Fruit fly (Drosophila melanogaster) whole organism, prepupa: ENCODE data around the gene CG1503.

Source experiments
- Blimp-1 ChIP-seq: fragments of 200-800 bp; sonication (Bioruptor generic); optimal IDR thresholded peaks from 3 replicates; lab custom pipeline; 2017; ENCODE audit warnings: missing biosample characterization, missing genetic modification characterization, mild to moderate bottlenecking, moderate library complexity, missing genetic modification reagents
- CG11902 ChIP-seq: fragments of 200-800 bp; sonication (Bioruptor generic); optimal IDR thresholded peaks from 3 replicates; lab custom pipeline; 2016; ENCODE audit warnings: missing biosample characterization, missing genetic modification characterization
- CG32006 ChIP-seq: fragments of 200-800 bp; sonication (Bioruptor generic); optimal IDR thresholded peaks from 3 replicates; lab custom pipeline; 2017; ENCODE audit warnings: missing biosample characterization, mild to moderate bottlenecking, missing genetic modification characterization
- CG34406 ChIP-seq: fragments of 200-800 bp; sonication (Bioruptor generic); optimal IDR thresholded peaks from 3 replicates; lab custom pipeline; 2016; ENCODE audit warnings: missing biosample characterization, missing genetic modification characterization
- CG3919 ChIP-seq: fragments of 200-800 bp; sonication (Bioruptor generic); optimal IDR thresholded peaks from 3 replicates; lab custom pipeline; 2016; ENCODE audit warnings: missing biosample characterization, missing genetic modification characterization
- CG6808 ChIP-seq: fragments of 200-800 bp; sonication (Bioruptor generic); optimal IDR thresholded peaks from 3 replicates; lab custom pipeline; 2017; ENCODE audit warnings: missing biosample characterization, missing genetic modification characterization, mild to moderate bottlenecking, moderate library complexity, missing genetic modification reagents
- CG6854 ChIP-seq: fragments of 200-800 bp; sonication (Bioruptor generic); optimal IDR thresholded peaks from 2 replicates; lab custom pipeline; 2017; ENCODE audit warnings: missing biosample characterization, mild to moderate bottlenecking, missing genetic modification characterization
- CG8119 ChIP-seq: fragments of 200-800 bp; sonication (Bioruptor generic); IDR thresholded peaks from 3 replicates; pipeline ENCODE4 v1.3.6; 2022; ENCODE audit warnings: missing biosample characterization, missing genetic modification characterization
- Ets96B ChIP-seq: fragments of 200-800 bp; optimal IDR thresholded peaks from 2 replicates; lab custom pipeline; 2019; ENCODE audit warnings: missing biosample characterization, mild to moderate bottlenecking, missing genetic modification characterization, moderate library complexity
- Gug ChIP-seq: fragments of 200-800 bp; sonication (Bioruptor generic); IDR thresholded peaks from 2 replicates; pipeline ENCODE4 v1.3.6; 2022; ENCODE audit warnings: missing biosample characterization, missing genetic modification characterization
- Lpt ChIP-seq: fragments of 200-800 bp; sonication (Bioruptor generic); optimal IDR thresholded peaks from 3 replicates; lab custom pipeline; 2016; ENCODE audit warnings: missing biosample characterization, missing genetic modification characterization
- OdsH ChIP-seq: fragments of 200-800 bp; sonication (Bioruptor generic); optimal IDR thresholded peaks from 3 replicates; lab custom pipeline; 2016; ENCODE audit warnings: missing biosample characterization, missing genetic modification characterization
- Smox ChIP-seq: fragments of 200-800 bp; sonication (Bioruptor generic); optimal IDR thresholded peaks from 3 replicates; lab custom pipeline; 2016; ENCODE audit warnings: missing biosample characterization, missing genetic modification characterization
- ss ChIP-seq, 2 experiments: fragments of 200-800 bp; sonication (Bioruptor generic); optimal IDR thresholded peaks; 2 replicates in 1 of 2; 3 replicates in 1 of 2; lab custom pipeline; 2017 to 2018; ENCODE audit warnings: mild to moderate bottlenecking in 2 of 2, missing biosample characterization in 2 of 2, missing genetic modification characterization in 2 of 2, moderate library complexity in 1 of 2

CG1503 gene

DNA sequence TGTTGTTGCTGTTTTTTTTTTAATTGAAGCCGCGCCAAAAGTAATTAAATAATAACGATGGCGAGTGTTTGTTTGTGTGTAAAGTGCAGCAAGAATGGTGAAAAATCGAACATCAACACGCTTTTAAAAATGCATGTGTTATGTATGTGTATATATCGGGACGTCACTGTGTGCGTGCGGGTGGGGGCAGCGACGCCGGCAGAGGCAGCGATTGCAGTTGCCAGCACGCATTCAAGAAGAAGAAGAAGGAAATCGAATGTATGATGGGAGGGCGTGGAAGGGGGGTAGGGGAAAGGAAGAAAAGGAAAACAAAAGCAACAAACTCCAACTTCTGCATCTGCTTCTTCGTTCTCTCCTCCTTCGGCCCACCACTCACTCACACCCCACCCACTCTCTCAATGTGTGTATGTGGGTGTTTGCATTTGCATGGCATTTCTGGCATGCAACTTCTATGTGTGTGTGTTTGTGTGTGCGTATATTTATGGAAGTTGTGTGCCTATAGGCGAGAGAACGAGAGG lies 51.1 kb downstream of the CG1503 start (continued):
- TF ChIP-seq ss (GFP tag; optimal IDR thresholded peaks at IDR 0.05; lab: Kevin White, UChicago) (peak; percentile 78 to 91), Ets96B (peak; percentile 37), Smox (no peak), Blimp-1 (GFP tag; lab: Kevin White, UChicago) (peak; percentile 6), OdsH (GFP tag; lab: Kevin White, UChicago) (no peak), CG8119 (GFP tag; lab: Robert Waterston, UW) (peak; percentile 58; the same call in 2 of the 3 replicates), CG6854 (GFP tag; lab: Kevin White, UChicago) (no peak), CG11902 (no peak), CG32006 (GFP tag; lab: Kevin White, UChicago) (peak; percentile 10), CG6808 (GFP tag; lab: Kevin White, UChicago) (peak; percentile 62), CG34406 (GFP tag; lab: Kevin White, UChicago) (no peak), Lpt (GFP tag; lab: Kevin White, UChicago) (peak; percentile 37), CG3919 (GFP tag; lab: Kevin White, UChicago) (no peak), Gug (peak; percentile 28; the same call in 1 of the 2 replicates)
